Worm (Caenorhabditis elegans) whole organism, late embryonic: ENCODE data around the gene AC3.5.
A peak's percentile ranks its signal among the peaks of the same experiment; 100 is the strongest.

ENCODE experiments used
- F13H6.1 ChIP-seq: sonication (generic microtip); optimal IDR thresholded peaks from 2 replicates; lab custom pipeline; 2016; ENCODE audit warnings: missing genetic modification characterization, missing compliant biosample characterization
- K02D7.2 ChIP-seq: sonication (generic microtip); optimal IDR thresholded peaks from 2 replicates; lab custom pipeline; 2017; ENCODE audit warnings: mild to moderate bottlenecking, missing genetic modification characterization, missing compliant biosample characterization
- T23F11.4 ChIP-seq: fragments of 200-800 bp; sonication (Bioruptor generic); optimal IDR thresholded peaks from 2 replicates; lab custom pipeline; 2018; ENCODE audit warnings: mild to moderate bottlenecking, missing genetic modification characterization, missing compliant biosample characterization
- ahr-1 ChIP-seq: sonication (generic microtip); optimal IDR thresholded peaks from 2 replicates; lab custom pipeline; 2016; ENCODE audit warnings: missing genetic modification characterization, missing compliant biosample characterization
- ama-1 ChIP-seq: fragments of 150-350 bp; optimal IDR thresholded peaks from 2 replicates; lab custom pipeline; 2014
- ceh-14 ChIP-seq: sonication (generic microtip); optimal IDR thresholded peaks from 2 replicates; lab custom pipeline; 2016; ENCODE audit warnings: missing genotype, missing genetic modification characterization, missing compliant biosample characterization
- ceh-19 ChIP-seq: fragments of 200-800 bp; sonication (Bioruptor generic); optimal IDR thresholded peaks from 2 replicates; lab custom pipeline; 2018; ENCODE audit warnings: mild to moderate bottlenecking, missing genetic modification characterization, missing compliant biosample characterization
- ceh-2 ChIP-seq: sonication (generic microtip); optimal IDR thresholded peaks from 2 replicates; lab custom pipeline; 2016; ENCODE audit warnings: missing genotype, missing genetic modification characterization, missing compliant biosample characterization
- ceh-31 ChIP-seq: sonication (generic microtip); optimal IDR thresholded peaks from 2 replicates; lab custom pipeline; 2016; ENCODE audit warnings: missing genetic modification characterization, missing compliant biosample characterization
- ceh-45 ChIP-seq: fragments of 200-800 bp; sonication (Bioruptor generic); IDR thresholded peaks from 2 replicates; pipeline ENCODE4 v1.3.6; 2022; ENCODE audit warnings: missing genetic modification reagents, missing genetic modification characterization, missing compliant biosample characterization
- che-1 ChIP-seq: sonication (generic microtip); optimal IDR thresholded peaks from 2 replicates; lab custom pipeline; 2016; ENCODE audit warnings: mild to moderate bottlenecking, missing genetic modification characterization, missing compliant biosample characterization
- elt-2 ChIP-seq: sonication (generic microtip); optimal IDR thresholded peaks from 2 replicates; lab custom pipeline; 2016; ENCODE audit warnings: missing genetic modification reagents, missing genetic modification characterization, missing compliant biosample characterization
- elt-4 ChIP-seq: sonication (generic microtip); optimal IDR thresholded peaks from 2 replicates; lab custom pipeline; 2016; ENCODE audit warnings: missing genetic modification characterization, missing compliant biosample characterization
- fax-1 ChIP-seq: sonication (generic microtip); optimal IDR thresholded peaks from 2 replicates; lab custom pipeline; 2016; ENCODE audit warnings: missing genotype, missing genetic modification characterization, missing compliant biosample characterization
- fkh-6 ChIP-seq: sonication (generic microtip); optimal IDR thresholded peaks from 2 replicates; lab custom pipeline; 2016; ENCODE audit warnings: missing genetic modification characterization, missing compliant biosample characterization
- hlh-13 ChIP-seq: fragments of 200-800 bp; sonication (Bioruptor generic); optimal IDR thresholded peaks from 2 replicates; lab custom pipeline; 2018; ENCODE audit warnings: mild to moderate bottlenecking, missing genetic modification characterization, missing compliant biosample characterization
- hlh-6 ChIP-seq: sonication (generic microtip); optimal IDR thresholded peaks from 2 replicates; lab custom pipeline; 2016; ENCODE audit warnings: missing genotype, missing genetic modification characterization, missing compliant biosample characterization
- hlh-8 ChIP-seq: sonication (generic microtip); optimal IDR thresholded peaks from 2 replicates; lab custom pipeline; 2016; ENCODE audit warnings: missing genotype, missing genetic modification characterization, missing compliant biosample characterization
- madf-2 ChIP-seq: sonication (generic microtip); optimal IDR thresholded peaks from 2 replicates; lab custom pipeline; 2017; ENCODE audit warnings: missing genetic modification characterization, missing compliant biosample characterization
- mec-3 ChIP-seq: sonication (generic microtip); optimal IDR thresholded peaks from 2 replicates; lab custom pipeline; 2016; ENCODE audit warnings: borderline replicate concordance, missing genetic modification characterization, missing compliant biosample characterization
- nfya-1 ChIP-seq: sonication (generic microtip); optimal IDR thresholded peaks from 2 replicates; lab custom pipeline; 2017; ENCODE audit warnings: missing genetic modification characterization, mild to moderate bottlenecking, missing compliant biosample characterization, antibody characterized with exemption, moderate library complexity
- npax-4 ChIP-seq: sonication (generic microtip); optimal IDR thresholded peaks from 2 replicates; lab custom pipeline; 2016; ENCODE audit warnings: missing genetic modification characterization, missing compliant biosample characterization
- odd-2 ChIP-seq: sonication (generic microtip); optimal IDR thresholded peaks from 2 replicates; lab custom pipeline; 2017; ENCODE audit warnings: antibody characterized with exemption, mild to moderate bottlenecking, missing genetic modification characterization, missing compliant biosample characterization
- pag-3 ChIP-seq: sonication (generic microtip); optimal IDR thresholded peaks from 2 replicates; lab custom pipeline; 2016; ENCODE audit warnings: missing compliant biosample characterization, missing genetic modification characterization, borderline replicate concordance
- pha-4 ChIP-seq: fragments of 150-350 bp; optimal IDR thresholded peaks from 2 replicates; lab custom pipeline; 2018; ENCODE audit warnings: missing biosample characterization, missing genetic modification reagents, missing genetic modification characterization
- pqm-1 ChIP-seq: sonication (generic microtip); optimal IDR thresholded peaks from 2 replicates; lab custom pipeline; 2016; ENCODE audit warnings: missing genetic modification characterization, missing compliant biosample characterization
- ref-2 ChIP-seq: sonication (generic microtip); optimal IDR thresholded peaks from 2 replicates; lab custom pipeline; 2016; ENCODE audit warnings: missing genetic modification characterization, missing compliant biosample characterization
- rnt-1 ChIP-seq: sonication (generic microtip); optimal IDR thresholded peaks from 2 replicates; lab custom pipeline; 2016; ENCODE audit warnings: missing genetic modification characterization, missing compliant biosample characterization
- sox-2 ChIP-seq: fragments of 200-800 bp; sonication (Bioruptor generic); IDR thresholded peaks from 2 replicates; pipeline ENCODE4 v1.3.6; 2022; ENCODE audit warnings: missing genetic modification reagents, missing genetic modification characterization, missing compliant biosample characterization
- sox-4 ChIP-seq: sonication (generic microtip); optimal IDR thresholded peaks from 2 replicates; lab custom pipeline; 2017; ENCODE audit warnings: mild to moderate bottlenecking, missing genetic modification characterization, inconsistent platforms, missing compliant biosample characterization
- tbx-7 ChIP-seq: sonication (generic microtip); optimal IDR thresholded peaks from 2 replicates; lab custom pipeline; 2016; ENCODE audit warnings: missing genotype, missing genetic modification characterization, missing compliant biosample characterization
- ttx-3 ChIP-seq: sonication (generic microtip); optimal IDR thresholded peaks from 2 replicates; lab custom pipeline; 2016; ENCODE audit warnings: missing genetic modification reagents, missing genetic modification characterization, missing compliant biosample characterization
- unc-3 ChIP-seq, 2 experiments: fragments of 200-800 bp in 1 of 2; sonication (Bioruptor generic) in 1 of 2; sonication (generic microtip) in 1 of 2; conservative IDR thresholded peaks in 1 of 2; optimal IDR thresholded peaks in 1 of 2; 2 replicates each; pipeline versions ENCODE4 v1.3.6 to Lab custom; 2016 to 2022; ENCODE audit warnings: missing compliant biosample characterization in 2 of 2, missing genetic modification characterization in 2 of 2, missing genetic modification reagents in 1 of 2
- zip-5 ChIP-seq: sonication (generic microtip); optimal IDR thresholded peaks from 2 replicates; lab custom pipeline; 2016; ENCODE audit warnings: missing genetic modification characterization, missing compliant biosample characterization
- ztf-16 ChIP-seq: sonication (generic microtip); optimal IDR thresholded peaks from 2 replicates; lab custom pipeline; 2017; ENCODE audit warnings: missing genetic modification characterization, missing compliant biosample characterization

AC3.5 gene

ce11 chrV:10383950-10384349, 4.4 kb upstream of the AC3.5 start, which contains the start of gene spe-10:
spe-10 (plus strand) TSS chrV:10384250.
- TF ChIP-seq ceh-45 (GFP tag; lab: Robert Waterston, UW): no peak
- TF ChIP-seq pha-4: no peak
- no peak for TF ChIP-seq madf-2 (tag; lab: Kevin White, UChicago)
- no peak for TF ChIP-seq pqm-1 (tag; lab: Kevin White, UChicago)
- no peak for TF ChIP-seq hlh-8 (tag; lab: Kevin White, UChicago)
- no peak for TF ChIP-seq sox-4 (tag; lab: Kevin White, UChicago)

DNA sequence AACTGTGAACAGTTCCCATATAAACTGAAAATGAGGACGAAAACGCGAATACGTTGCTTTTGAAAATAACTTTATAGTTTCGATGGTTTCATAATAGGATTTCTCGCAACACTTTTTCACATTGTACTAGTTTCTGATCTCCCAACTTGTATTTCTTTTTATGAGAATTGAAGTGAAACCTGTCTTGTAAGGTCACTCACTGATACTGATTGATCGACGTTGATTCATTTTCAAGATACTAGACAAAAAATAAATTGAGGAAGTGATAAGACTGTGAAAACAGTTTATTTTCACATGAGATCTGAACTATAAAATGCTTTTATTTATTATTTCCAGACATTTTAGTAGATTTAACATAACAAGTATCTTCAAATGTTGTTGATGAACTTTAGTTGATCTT, 915 bp upstream of the AC3.5 start:
- TF ChIP-seq odd-2 (tag; lab: Kevin White, UChicago): no peak
- TF ChIP-seq nfya-1: no peak
- TF ChIP-seq ceh-2: no peak

DNA sequence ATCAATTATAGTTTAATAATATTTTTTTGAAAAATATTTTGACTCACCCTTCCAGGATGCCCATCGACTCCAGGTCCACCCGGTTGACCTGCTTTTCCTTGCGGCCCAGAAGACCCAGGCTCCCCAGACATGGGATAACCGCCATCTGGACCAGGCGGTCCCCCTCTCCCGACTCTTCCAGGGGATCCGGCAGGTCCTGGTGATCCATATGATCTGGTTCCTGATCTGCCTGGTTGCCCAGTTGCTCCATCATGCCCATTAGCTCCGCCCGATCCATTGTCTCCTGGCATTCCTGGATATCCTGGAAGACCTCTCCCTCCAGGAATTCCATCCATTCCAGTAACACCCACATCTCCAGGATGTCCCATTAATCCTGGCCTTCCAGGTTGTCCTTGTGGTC, 5.4 kb downstream of the AC3.5 start:
- TF ChIP-seq ama-1: no peak
- no peak for TF ChIP-seq zip-5 (tag; lab: Kevin White, UChicago)
- no peak for TF ChIP-seq sox-4 (tag; lab: Kevin White, UChicago)
- TF ChIP-seq nfya-1: no peak
- no peak for TF ChIP-seq ttx-3 (tag; lab: Kevin White, UChicago)
- TF ChIP-seq ahr-1 (tag; lab: Kevin White, UChicago): no peak
- TF ChIP-seq elt-2 (tag; lab: Kevin White, UChicago): no peak
- no peak for TF ChIP-seq tbx-7 (tag; lab: Kevin White, UChicago)

DNA sequence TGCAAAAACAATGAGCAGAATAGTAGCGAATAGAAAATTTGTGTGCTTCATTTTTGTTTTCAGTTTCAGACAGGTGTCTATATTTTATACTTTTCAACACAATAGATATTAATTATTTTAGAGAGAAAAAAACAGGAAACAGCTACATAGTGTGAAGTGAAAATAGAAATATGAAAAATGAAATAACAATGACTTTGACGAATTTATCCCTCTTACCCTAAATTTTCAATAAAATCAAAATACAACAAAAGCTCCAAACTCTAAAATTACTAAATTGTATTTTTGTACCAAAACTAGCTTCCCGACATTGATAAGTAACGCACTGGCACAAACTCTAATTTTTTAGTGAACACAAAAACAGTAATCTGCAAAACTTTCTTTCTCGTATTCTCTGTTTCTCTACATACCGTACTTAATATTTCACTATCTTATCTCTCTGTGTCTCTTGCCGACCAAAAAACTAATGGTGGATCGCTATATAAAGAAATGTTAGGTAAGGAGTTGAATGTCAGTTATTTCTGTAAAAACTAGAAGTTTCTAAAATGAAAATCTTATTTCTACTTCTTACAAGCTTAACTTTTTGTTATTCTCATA, 6.9 kb downstream of the AC3.5 start, which contains the start of the genes col-151 and ugt-1:
TSS of gene col-151 (minus strand) at position 51 of the 594 bp plus-strand sequence.
TSS of gene ugt-1 (plus strand) at position 491 of the 594 bp plus-strand sequence.
- TF ChIP-seq ahr-1 (tag; lab: Kevin White, UChicago): no peak
- no peak for TF ChIP-seq ceh-14 (tag; lab: Kevin White, UChicago)
- no peak for TF ChIP-seq tbx-7 (tag; lab: Kevin White, UChicago)
- TF ChIP-seq elt-4 (tag; lab: Kevin White, UChicago): no peak
- TF ChIP-seq pag-3 (tag; lab: Kevin White, UChicago): no peak

ce11 chrV:10398431-10398830, 10.1 kb downstream of the AC3.5 start, which contains the start of gene ugt-2:
ugt-2 (plus strand) TSS chrV:10398801.
- TF ChIP-seq elt-4 (tag; lab: Kevin White, UChicago) (no peak), hlh-6 (tag; lab: Kevin White, UChicago) (no peak)

- TF ChIP-seq ztf-16 (tag; lab: Kevin White, UChicago) (no peak), elt-2 (tag; lab: Kevin White, UChicago) (peak; percentile 77)
Measured at ce11 chrV:10399290-10399689, 11.0 kb downstream of the AC3.5 start.

- TF ChIP-seq npax-4 (tag; lab: Kevin White, UChicago): no peak
- TF ChIP-seq fax-1 (tag; lab: Kevin White, UChicago): no peak
- TF ChIP-seq hlh-8 (tag; lab: Kevin White, UChicago): no peak
- TF ChIP-seq sox-2 (GFP tag; lab: Robert Waterston, UW): no peak
- TF ChIP-seq T23F11.4: no peak
- TF ChIP-seq fkh-6: no peak
- TF ChIP-seq hlh-6 (tag; lab: Kevin White, UChicago): no peak
- TF ChIP-seq rnt-1 (tag; lab: Kevin White, UChicago): no peak
- no peak for TF ChIP-seq ref-2 (tag; lab: Kevin White, UChicago)
- no peak for TF ChIP-seq ceh-19 (GFP tag; lab: Kevin White, UChicago)
- TF ChIP-seq che-1 (tag; lab: Kevin White, UChicago): no peak
- no peak for TF ChIP-seq ztf-16 (tag; lab: Kevin White, UChicago)
- TF ChIP-seq sox-4 (tag; lab: Kevin White, UChicago): no peak
- no peak for TF ChIP-seq ahr-1 (tag; lab: Kevin White, UChicago)
- no peak for TF ChIP-seq F13H6.1 (tag; lab: Kevin White, UChicago)
- no peak for TF ChIP-seq hlh-13
- no peak for TF ChIP-seq unc-3 (GFP tag; conservative IDR thresholded peaks at IDR 0.05; lab: Robert Waterston, UW)
- TF ChIP-seq unc-3 (tag; optimal IDR thresholded peaks at IDR 0.05; lab: Kevin White, UChicago): no peak
- TF ChIP-seq mec-3 (tag; lab: Kevin White, UChicago): no peak
- TF ChIP-seq K02D7.2 (tag; lab: Kevin White, UChicago): no peak
- TF ChIP-seq ceh-31 (tag; lab: Kevin White, UChicago): no peak
Measured at ce11 chrV:10402804-10403203, 14.5 kb downstream of the AC3.5 start, which contains the start of gene F15H10.8. F15H10.8 (minus strand) TSS chrV:10402904.
